In the genomic region with DNA sequence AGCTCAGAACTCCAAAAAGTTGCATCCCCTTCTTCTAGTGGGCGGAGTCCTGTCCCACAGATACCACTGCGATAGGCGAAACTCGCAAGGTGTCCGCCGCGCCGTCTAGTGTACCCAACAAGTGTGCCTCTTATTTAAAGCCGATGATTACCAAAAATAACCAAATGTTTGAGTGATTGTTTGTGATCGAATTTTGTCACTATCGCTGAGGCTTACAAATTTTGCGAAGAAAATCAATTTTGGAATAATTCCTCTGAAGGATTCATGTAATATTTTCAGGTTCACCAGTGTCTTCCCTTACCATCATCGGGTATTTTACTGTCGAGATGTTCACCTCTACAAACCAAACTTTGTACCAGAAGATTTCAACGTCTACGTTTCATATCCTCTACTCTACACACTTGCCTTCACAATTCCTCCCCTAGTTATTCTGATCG, we compare ENCODE assay signal across 4 worm cellular contexts.
TF ChIP-seq lines count a peak whose summit lies in the region.

No protein-coding gene starts in this region.

TF ChIP-seq in whole organism, L1 larva, 84 proteins besides CTCF, POLR2A, EP300 and RAD21 (continued from another document and continues in another):
- TF ChIP-seq mab-9 (GFP tag; IDR thresholded peaks at IDR 0.05; lab: Robert Waterston, UW), result no peak
- TF ChIP-seq C34B4.2 (tag; optimal IDR thresholded peaks at IDR 0.05; lab: Kevin White, UChicago), result no peak
- peak; percentile 16 for TF ChIP-seq ztf-4 (tag; optimal IDR thresholded peaks at IDR 0.05; lab: Kevin White, UChicago)
- TF ChIP-seq ama-1 (optimal IDR thresholded peaks at IDR 0.05; lab: Kevin White, UChicago), result peak; percentile 96
- peak; percentile 91 for TF ChIP-seq nhr-47 (tag; optimal IDR thresholded peaks at IDR 0.05; lab: Kevin White, UChicago)
- peak; percentile 68 for TF ChIP-seq irx-1 (tag; optimal IDR thresholded peaks at IDR 0.05; lab: Kevin White, UChicago)
- peak; percentile 50 for TF ChIP-seq unc-86 (tag; optimal IDR thresholded peaks at IDR 0.05; lab: Kevin White, UChicago)
- peak; percentile 72 for TF ChIP-seq xbp-1 (tag; optimal IDR thresholded peaks at IDR 0.05; lab: Kevin White, UChicago)
- TF ChIP-seq mep-1 (tag; optimal IDR thresholded peaks at IDR 0.05; lab: Kevin White, UChicago), result peak; percentile 27
- peak; percentile 88 for TF ChIP-seq nhr-71 (tag; optimal IDR thresholded peaks at IDR 0.05; lab: Kevin White, UChicago)
- peak; percentile 36 for TF ChIP-seq lin-15B (tag; optimal IDR thresholded peaks at IDR 0.05; lab: Kevin White, UChicago)
- TF ChIP-seq lin-14 (GFP tag; optimal IDR thresholded peaks at IDR 0.05; lab: Kevin White, UChicago), result peak; percentile 81
- TF ChIP-seq aha-1 (tag; optimal IDR thresholded peaks at IDR 0.05; lab: Kevin White, UChicago), result peak; percentile 11
- peak; percentile 16 for TF ChIP-seq nhr-11 (tag; optimal IDR thresholded peaks at IDR 0.05; lab: Kevin White, UChicago)
- no peak for TF ChIP-seq sup-37 (GFP tag; optimal IDR thresholded peaks at IDR 0.05; lab: Kevin White, UChicago)
- TF ChIP-seq unc-30 (tag; optimal IDR thresholded peaks at IDR 0.05; lab: Kevin White, UChicago), result no peak
- no peak for TF ChIP-seq ztf-11 (tag; optimal IDR thresholded peaks at IDR 0.05; lab: Kevin White, UChicago)
- peak; percentile 76 for TF ChIP-seq aly-2 (tag; optimal IDR thresholded peaks at IDR 0.05; lab: Kevin White, UChicago)
- peak; percentile 47 to 75 for TF ChIP-seq efl-1 (optimal IDR thresholded peaks at IDR 0.05; lab: Kevin White, UChicago)
- TF ChIP-seq efl-1 (GFP tag; optimal IDR thresholded peaks at IDR 0.05 in 1 of 2; lab: Kevin White, UChicago), result peak; percentile 45 to 97
- peak; percentile 91 for TF ChIP-seq nhr-85 (tag; lab: Kevin White, UChicago)
- TF ChIP-seq sptf-1 (tag; optimal IDR thresholded peaks at IDR 0.05; lab: Kevin White, UChicago), result no peak
- peak; percentile 31; the same call in 1 of the 2 replicates for TF ChIP-seq isw-1 (GFP tag; IDR thresholded peaks at IDR 0.05; lab: Robert Waterston, UW)
- peak; percentile 79 for TF ChIP-seq dsc-1 (tag; optimal IDR thresholded peaks at IDR 0.05; lab: Kevin White, UChicago)
- no peak for TF ChIP-seq pag-3 (tag; optimal IDR thresholded peaks at IDR 0.05; lab: Kevin White, UChicago; ENCODE audit: borderline replicate concordance, insufficient read depth)
- TF ChIP-seq ceh-88 (GFP tag; IDR thresholded peaks at IDR 0.05; lab: Robert Waterston, UW), result 0 out of 2 replicates have a peak, but pooled peaks have one; percentile 26
- no peak for TF ChIP-seq sox-4 (tag; optimal IDR thresholded peaks at IDR 0.05; lab: Kevin White, UChicago)
- no peak for TF ChIP-seq fkh-4 (tag; optimal IDR thresholded peaks at IDR 0.05; lab: Kevin White, UChicago; ENCODE audit: borderline replicate concordance)
- peak in 1 of 2 experiments; percentile 74 for TF ChIP-seq lsy-2 (tag; optimal IDR thresholded peaks at IDR 0.05; lab: Kevin White, UChicago)
- TF ChIP-seq hpl-2 (GFP tag; optimal IDR thresholded peaks at IDR 0.05; lab: Kevin White, UChicago), result peak; percentile 73
- peak; percentile 91 for TF ChIP-seq nhr-90 (tag; optimal IDR thresholded peaks at IDR 0.05; lab: Kevin White, UChicago; ENCODE audit: poor library complexity)

TF ChIP-seq in whole organism, L2 larva, 48 proteins besides CTCF, POLR2A, EP300 and RAD21 (continued from another document):
- peak; percentile 86 for TF ChIP-seq sma-3 (GFP tag; optimal IDR thresholded peaks at IDR 0.05; lab: Kevin White, UChicago)
- TF ChIP-seq crh-2 (tag; optimal IDR thresholded peaks at IDR 0.05; lab: Kevin White, UChicago), result peak; percentile 73
- peak; percentile 24 for TF ChIP-seq blmp-1 (tag; optimal IDR thresholded peaks at IDR 0.05; lab: Kevin White, UChicago; ENCODE audit: insufficient read depth)
- peak; percentile 99 for TF ChIP-seq snpc-4 (tag; optimal IDR thresholded peaks at IDR 0.05; lab: Kevin White, UChicago)
- TF ChIP-seq ztf-1 (GFP tag; conservative IDR thresholded peaks at IDR 0.05; lab: Robert Waterston, UW), result no peak
- TF ChIP-seq lin-13 (GFP tag; optimal IDR thresholded peaks at IDR 0.05; lab: Kevin White, UChicago), result peak; percentile 43
- TF ChIP-seq F13H6.1 (tag; optimal IDR thresholded peaks at IDR 0.05; lab: Kevin White, UChicago), result peak; percentile 59
TF ChIP-seq in whole organism, L2 larva: peak in this region for 27.

TF ChIP-seq in whole organism, L4 larva, 104 proteins besides CTCF, POLR2A, EP300 and RAD21 (continued from another document and continues in another):
- peak; percentile 64; the same call in 1 of the 2 replicates for TF ChIP-seq php-3 (GFP tag; IDR thresholded peaks at IDR 0.05; lab: Robert Waterston, UW)
- peak; percentile 55 for TF ChIP-seq dpl-1 (GFP tag; optimal IDR thresholded peaks at IDR 0.05; lab: Kevin White, UChicago)
- TF ChIP-seq aly-2 (tag; optimal IDR thresholded peaks at IDR 0.05; lab: Kevin White, UChicago), result no peak
- peak; percentile 34 for TF ChIP-seq nhr-237 (tag; optimal IDR thresholded peaks at IDR 0.05; lab: Kevin White, UChicago)
- TF ChIP-seq hlh-11 (tag; optimal IDR thresholded peaks at IDR 0.05; lab: Kevin White, UChicago), result peak; percentile 80
- peak; percentile 47 for TF ChIP-seq nhr-77 (tag; optimal IDR thresholded peaks at IDR 0.05; lab: Kevin White, UChicago)
- TF ChIP-seq ces-1 (GFP tag; optimal IDR thresholded peaks at IDR 0.05; lab: Kevin White, UChicago), result no peak
- TF ChIP-seq Y48G9A.11 (GFP tag; IDR thresholded peaks at IDR 0.05; lab: Robert Waterston, UW), result peak; percentile 76
- peak in 1 of 2 experiments; percentile 72 for TF ChIP-seq lsy-2 (tag; optimal IDR thresholded peaks at IDR 0.05; lab: Kevin White, UChicago)
- TF ChIP-seq arid-1 (GFP tag; conservative IDR thresholded peaks at IDR 0.05; lab: Robert Waterston, UW), result 0 out of 2 replicates have a peak, but pooled peaks have one; percentile 51
- TF ChIP-seq lim-7 (GFP tag; IDR thresholded peaks at IDR 0.05; lab: Robert Waterston, UW), result 0 out of 2 replicates have a peak, but pooled peaks have one; percentile 50
- TF ChIP-seq ama-1 (optimal IDR thresholded peaks at IDR 0.05; lab: Kevin White, UChicago), result peak; percentile 98
- peak; percentile 78; the same call in 1 of the 2 replicates for TF ChIP-seq nhr-42 (GFP tag; IDR thresholded peaks at IDR 0.05; lab: Robert Waterston, UW)
- TF ChIP-seq F49E8.2 (tag; optimal IDR thresholded peaks at IDR 0.05; lab: Kevin White, UChicago; ENCODE audit: borderline replicate concordance), result peak; percentile 90
- TF ChIP-seq lin-39 (tag; optimal IDR thresholded peaks at IDR 0.05; lab: Kevin White, UChicago), result no peak
- TF ChIP-seq mxl-3 (GFP tag; optimal IDR thresholded peaks at IDR 0.05; lab: Kevin White, UChicago), result peak; percentile 71
- no peak for TF ChIP-seq dmd-8 (GFP tag; IDR thresholded peaks at IDR 0.05; lab: Robert Waterston, UW)
- TF ChIP-seq Y105C5A.15 (GFP tag; IDR thresholded peaks at IDR 0.05; lab: Robert Waterston, UW), result no peak
- TF ChIP-seq ceh-62 (tag; optimal IDR thresholded peaks at IDR 0.05; lab: Kevin White, UChicago), result no peak
- TF ChIP-seq hlh-30 (tag; optimal IDR thresholded peaks at IDR 0.05; lab: Kevin White, UChicago; ENCODE audit: insufficient read depth), result peak; percentile 61
- no peak for TF ChIP-seq dmd-9 (GFP tag; IDR thresholded peaks at IDR 0.05; lab: Robert Waterston, UW)
- TF ChIP-seq saeg-2 (GFP tag; IDR thresholded peaks at IDR 0.05; lab: Robert Waterston, UW), result peak; percentile 49; the same call in 1 of the 2 replicates
- peak; percentile 96 for TF ChIP-seq ceh-44 (GFP tag; IDR thresholded peaks at IDR 0.05; lab: Robert Waterston, UW)
- TF ChIP-seq rbr-2 (tag; optimal IDR thresholded peaks at IDR 0.05; lab: Kevin White, UChicago), result peak; percentile 60
- no peak for TF ChIP-seq zfp-3 (GFP tag; conservative IDR thresholded peaks at IDR 0.05; lab: Robert Waterston, UW)
- peak; percentile 86 for TF ChIP-seq lin-38 (GFP tag; IDR thresholded peaks at IDR 0.05; lab: Robert Waterston, UW)
- TF ChIP-seq spr-3 (GFP tag; optimal IDR thresholded peaks at IDR 0.05; lab: Kevin White, UChicago), result peak; percentile 59
- TF ChIP-seq nhr-111 (GFP tag; optimal IDR thresholded peaks at IDR 0.05; lab: Kevin White, UChicago), result no peak
- no peak for TF ChIP-seq egl-27 (tag; optimal IDR thresholded peaks at IDR 0.05; lab: Kevin White, UChicago)
- TF ChIP-seq fkh-10 (GFP tag; optimal IDR thresholded peaks at IDR 0.05; lab: Kevin White, UChicago), result no peak
- no peak for TF ChIP-seq ZK337.2 (GFP tag; IDR thresholded peaks at IDR 0.05; lab: Robert Waterston, UW)
- TF ChIP-seq daf-12 (tag; optimal IDR thresholded peaks at IDR 0.05; lab: Kevin White, UChicago), result no peak
- peak; percentile 61; the same call in 1 of the 2 replicates for TF ChIP-seq tra-1 (GFP tag; IDR thresholded peaks at IDR 0.05; lab: Robert Waterston, UW)
- peak; percentile 72 for TF ChIP-seq nhr-28 (tag; optimal IDR thresholded peaks at IDR 0.05; lab: Kevin White, UChicago)
- peak; percentile 85 for TF ChIP-seq dve-1 (tag; optimal IDR thresholded peaks at IDR 0.05; lab: Kevin White, UChicago; ENCODE audit: insufficient read depth)
- TF ChIP-seq lin-29 (GFP tag; IDR thresholded peaks at IDR 0.05; lab: Robert Waterston, UW), result no peak
- TF ChIP-seq pqm-1 (tag; optimal IDR thresholded peaks at IDR 0.05; lab: Kevin White, UChicago), result peak; percentile 41
- no peak for TF ChIP-seq lin-15B (tag; optimal IDR thresholded peaks at IDR 0.05; lab: Kevin White, UChicago)
- no peak for TF ChIP-seq unc-62 (GFP tag; optimal IDR thresholded peaks at IDR 0.05 in 1 of 2; lab: Kevin White, UChicago)
- no peak for TF ChIP-seq unc-62 (tag; optimal IDR thresholded peaks at IDR 0.05; lab: Kevin White, UChicago)
- TF ChIP-seq gei-8 (GFP tag; optimal IDR thresholded peaks at IDR 0.05; lab: Kevin White, UChicago), result peak; percentile 24
- TF ChIP-seq R02D3.7 (tag; optimal IDR thresholded peaks at IDR 0.05; lab: Kevin White, UChicago), result no peak
- no peak for TF ChIP-seq tag-97 (GFP tag; IDR thresholded peaks at IDR 0.05; lab: Robert Waterston, UW)
- TF ChIP-seq fos-1 (tag; optimal IDR thresholded peaks at IDR 0.05; lab: Kevin White, UChicago), result no peak
- no peak for TF ChIP-seq nhr-10 (tag; optimal IDR thresholded peaks at IDR 0.05; lab: Kevin White, UChicago)

TF ChIP-seq in whole organism, young adult, 124 proteins besides CTCF, POLR2A, EP300 and RAD21 (continued from another document and continues in another):
- TF ChIP-seq D2030.7 (GFP tag; IDR thresholded peaks at IDR 0.05; lab: Robert Waterston, UW) (peak; percentile 94), lin-26 (GFP tag; IDR thresholded peaks at IDR 0.05; lab: Robert Waterston, UW) (peak; percentile 64; the same call in 1 of the 2 replicates), lag-1 (GFP tag; IDR thresholded peaks at IDR 0.05; lab: Robert Waterston, UW) (no peak), B0035.1 (tag; optimal IDR thresholded peaks at IDR 0.05; lab: Kevin White, UChicago) (peak; percentile 30), ZK185.1 (tag; optimal IDR thresholded peaks at IDR 0.05; lab: Kevin White, UChicago; ENCODE audit: poor library complexity, severe bottlenecking) (peak; percentile 81), ceh-40 (GFP tag; IDR thresholded peaks at IDR 0.05; lab: Robert Waterston, UW) (0 out of 2 replicates have a peak, but pooled peaks have one; percentile 4), Y53F4B.3 (GFP tag; IDR thresholded peaks at IDR 0.05; lab: Robert Waterston, UW) (no peak), athp-1 (tag; optimal IDR thresholded peaks at IDR 0.05; lab: Kevin White, UChicago) (peak; percentile 24), lin-40 (tag; optimal IDR thresholded peaks at IDR 0.05; lab: Kevin White, UChicago) (peak; percentile 81), sea-2 (GFP tag; IDR thresholded peaks at IDR 0.05; lab: Robert Waterston, UW) (no peak), ccch-3 (GFP tag; optimal IDR thresholded peaks at IDR 0.05; lab: Kevin White, UChicago) (no peak), pbrm-1 (GFP tag; IDR thresholded peaks at IDR 0.05; lab: Robert Waterston, UW) (peak; percentile 97), tlf-1 (GFP tag; optimal IDR thresholded peaks at IDR 0.05; lab: Kevin White, UChicago) (peak; percentile 66), ztf-28 (GFP tag; IDR thresholded peaks at IDR 0.05; lab: Robert Waterston, UW) (0 out of 2 replicates have a peak, but pooled peaks have one; percentile 17), somi-1 (GFP tag; optimal IDR thresholded peaks at IDR 0.05; lab: Kevin White, UChicago) (peak; percentile 3), madf-3 (GFP tag; IDR thresholded peaks at IDR 0.05; lab: Robert Waterston, UW) (peak; percentile 76; the same call in 1 of the 2 replicates), cebp-1 (GFP tag; IDR thresholded peaks at IDR 0.05; lab: Robert Waterston, UW) (no peak), cebp-1 (tag; optimal IDR thresholded peaks at IDR 0.05; lab: Kevin White, UChicago) (no peak), snpc-1.1 (tag; optimal IDR thresholded peaks at IDR 0.05; lab: Kevin White, UChicago; ENCODE audit: insufficient read depth) (peak; percentile 99), lin-35 (GFP tag; optimal IDR thresholded peaks at IDR 0.05; lab: Kevin White, UChicago) (peak in 1 of 3 experiments; percentile 49), ceh-58 (GFP tag; IDR thresholded peaks at IDR 0.05; lab: Robert Waterston, UW) (no peak), aptf-3 (GFP tag; IDR thresholded peaks at IDR 0.05; lab: Robert Waterston, UW) (0 out of 2 replicates have a peak, but pooled peaks have one; percentile 9), fkh-3 (tag; optimal IDR thresholded peaks at IDR 0.05; lab: Kevin White, UChicago) (no peak), snpc-1.3 (tag; optimal IDR thresholded peaks at IDR 0.05; lab: Kevin White, UChicago; ENCODE audit: insufficient read depth) (peak; percentile 95), hmg-20 (GFP tag; IDR thresholded peaks at IDR 0.05; lab: Robert Waterston, UW) (peak; percentile 68; the same call in 1 of the 2 replicates), F57A8.1 (GFP tag; optimal IDR thresholded peaks at IDR 0.05; lab: Kevin White, UChicago) (no peak), F37B4.10 (GFP tag; IDR thresholded peaks at IDR 0.05; lab: Robert Waterston, UW) (no peak), ceh-91 (GFP tag; IDR thresholded peaks at IDR 0.05; lab: Robert Waterston, UW) (peak; percentile 49; the same call in 1 of the 2 replicates), ceh-79 (tag; optimal IDR thresholded peaks at IDR 0.05; lab: Kevin White, UChicago) (no peak), atf-7 (tag; optimal IDR thresholded peaks at IDR 0.05; lab: Kevin White, UChicago) (peak; percentile 54), tbp1 (GFP tag; optimal IDR thresholded peaks at IDR 0.05; lab: Kevin White, UChicago) (peak; percentile 82), ama-1 (optimal IDR thresholded peaks at IDR 0.05; lab: Kevin White, UChicago) (peak; percentile 95), ama-1 (GFP tag; optimal IDR thresholded peaks at IDR 0.05; lab: Kevin White, UChicago) (no peak), lsl-1 (GFP tag; optimal IDR thresholded peaks at IDR 0.05; lab: Kevin White, UChicago) (peak; percentile 92), sptf-2 (GFP tag; optimal IDR thresholded peaks at IDR 0.05; lab: Kevin White, UChicago) (no peak), F10E7.11 (tag; optimal IDR thresholded peaks at IDR 0.05; lab: Kevin White, UChicago) (no peak), let-526 (GFP tag; IDR thresholded peaks at IDR 0.05; lab: Robert Waterston, UW) (no peak), Y56A3A.18 (GFP tag; IDR thresholded peaks at IDR 0.05; lab: Robert Waterston, UW) (peak; percentile 66; the same call in 1 of the 2 replicates), attf-6 (GFP tag; IDR thresholded peaks at IDR 0.05; lab: Robert Waterston, UW) (peak; percentile 93), nfyb-1 (GFP tag; IDR thresholded peaks at IDR 0.05; lab: Robert Waterston, UW) (peak; percentile 86), B0261.1 (tag; optimal IDR thresholded peaks at IDR 0.05; lab: Kevin White, UChicago) (peak; percentile 33), bed-1 (GFP tag; IDR thresholded peaks at IDR 0.05; lab: Robert Waterston, UW) (no peak), unc-62 (GFP tag; optimal IDR thresholded peaks at IDR 0.05; lab: Kevin White, UChicago) (no peak), pha-4 (tag; optimal IDR thresholded peaks at IDR 0.05; lab: Kevin White, UChicago) (no peak), chd-7 (tag; optimal IDR thresholded peaks at IDR 0.05; lab: Kevin White, UChicago) (peak; percentile 23), snpc-3.4 (tag; optimal IDR thresholded peaks at IDR 0.05; lab: Kevin White, UChicago) (peak; percentile 98), T26A5.8 (tag; optimal IDR thresholded peaks at IDR 0.05; lab: Kevin White, UChicago) (no peak), Y79H2A.3 (GFP tag; conservative IDR thresholded peaks at IDR 0.05; lab: Robert Waterston, UW) (0 out of 2 replicates have a peak, but pooled peaks have one; percentile 67), mcd-1 (GFP tag; IDR thresholded peaks at IDR 0.05; lab: Robert Waterston, UW) (peak; percentile 88), xnd-1 (tag; optimal IDR thresholded peaks at IDR 0.05; lab: Kevin White, UChicago) (peak; percentile 82)
